Fruit fly (Drosophila melanogaster): ENCODE data around the gene CG7888.

CG7888 gene

dm6 chr3L:11031784-11032183 lies 22.1 kb upstream of the CG7888 start (continued):
- TF ChIP-seq CG9727 (GFP tag; optimal IDR thresholded peaks at IDR 0.05) = peak; percentile 38
- TF ChIP-seq vvl (GFP tag; IDR thresholded peaks at IDR 0.05) = no peak
- TF ChIP-seq Trl (optimal IDR thresholded peaks at IDR 0.05) = no peak
- no peak for TF ChIP-seq Trl (GFP tag; optimal IDR thresholded peaks at IDR 0.05)
- TF ChIP-seq slou (GFP tag; optimal IDR thresholded peaks at IDR 0.05) = no peak
- TF ChIP-seq bigmax (GFP tag; optimal IDR thresholded peaks at IDR 0.05) = no peak
- no peak for TF ChIP-seq twi (tag; optimal IDR thresholded peaks at IDR 0.05)
- TF ChIP-seq Atf3 (GFP tag; optimal IDR thresholded peaks at IDR 0.05) = no peak
- TF ChIP-seq CG18262 (tag; optimal IDR thresholded peaks at IDR 0.05) = peak; percentile 52
- peak; percentile 2 for TF ChIP-seq CG15601 (tag; optimal IDR thresholded peaks at IDR 0.05)
- no peak for TF ChIP-seq emc (GFP tag; optimal IDR thresholded peaks at IDR 0.05)
- peak; percentile 48 for TF ChIP-seq CG31441 (GFP tag; IDR thresholded peaks at IDR 0.05)
- no peak for TF ChIP-seq pho (GFP tag; optimal IDR thresholded peaks at IDR 0.05)
- TF ChIP-seq NK7.1 (GFP tag; optimal IDR thresholded peaks at IDR 0.05) = no peak
- no peak for TF ChIP-seq CG34224 (GFP tag; IDR thresholded peaks at IDR 0.05; ENCODE audit: partially characterized antibody)
- TF ChIP-seq dmrt99B (tag; optimal IDR thresholded peaks at IDR 0.05) = no peak
- TF ChIP-seq CG7745 (tag; optimal IDR thresholded peaks at IDR 0.05) = no peak
- TF ChIP-seq CG14667 (GFP tag; IDR thresholded peaks at IDR 0.05) = no peak
- no peak for TF ChIP-seq Usf (GFP tag; optimal IDR thresholded peaks at IDR 0.05)
- TF ChIP-seq toy (GFP tag; IDR thresholded peaks at IDR 0.05) = no peak
- TF ChIP-seq CG11696 (GFP tag; IDR thresholded peaks at IDR 0.05) = no peak
- TF ChIP-seq Mrtf (GFP tag; IDR thresholded peaks at IDR 0.05) = no peak
- TF ChIP-seq CG43689 (GFP tag; IDR thresholded peaks at IDR 0.05) = no peak
- no peak for TF ChIP-seq CG15479 (GFP tag; optimal IDR thresholded peaks at IDR 0.05)
- peak; percentile 43 for TF ChIP-seq sens (GFP tag)
- no peak for TF ChIP-seq CrebB (tag; optimal IDR thresholded peaks at IDR 0.05)
- TF ChIP-seq CG31224 (GFP tag; IDR thresholded peaks at IDR 0.05) = no peak
- no peak for TF ChIP-seq odd (GFP tag; optimal IDR thresholded peaks at IDR 0.05)
- no peak for TF ChIP-seq wdn (GFP tag; IDR thresholded peaks at IDR 0.05)
- no peak for TF ChIP-seq CG1603 (tag; optimal IDR thresholded peaks at IDR 0.05)
- TF ChIP-seq esg (GFP tag; conservative IDR thresholded peaks at IDR 0.05) = no peak
- TF ChIP-seq CG13894 (tag; optimal IDR thresholded peaks at IDR 0.05) = no peak
- TF ChIP-seq CG6854 (GFP tag; optimal IDR thresholded peaks at IDR 0.05) = no peak
- no peak for TF ChIP-seq seq (GFP tag; IDR thresholded peaks at IDR 0.05)
- TF ChIP-seq Vsx1 (GFP tag; optimal IDR thresholded peaks at IDR 0.05) = no peak
- TF ChIP-seq CG18599 (GFP tag; optimal IDR thresholded peaks at IDR 0.05) = no peak
- TF ChIP-seq Hr51 (GFP tag; optimal IDR thresholded peaks at IDR 0.05) = no peak
- TF ChIP-seq Med (GFP tag) = no peak
- TF ChIP-seq CG4404 (GFP tag; IDR thresholded peaks at IDR 0.05) = peak; percentile 15; the same call in 1 of the 2 replicates
- TF ChIP-seq z (GFP tag; IDR thresholded peaks at IDR 0.05) = no peak
- TF ChIP-seq CG15269 (tag; optimal IDR thresholded peaks at IDR 0.05) = no peak
- TF ChIP-seq chm (GFP tag; IDR thresholded peaks at IDR 0.05) = no peak
- no peak for TF ChIP-seq CG10543 (GFP tag; optimal IDR thresholded peaks at IDR 0.05)
- TF ChIP-seq eve (GFP tag; optimal IDR thresholded peaks at IDR 0.05) = no peak
- TF ChIP-seq Dbx (GFP tag; IDR thresholded peaks at IDR 0.05) = no peak
- no peak for TF ChIP-seq ci (GFP tag; IDR thresholded peaks at IDR 0.05)
- peak; percentile 24 for TF ChIP-seq CG14710 (tag; optimal IDR thresholded peaks at IDR 0.05)
- TF ChIP-seq Fer2 (tag; optimal IDR thresholded peaks at IDR 0.05) = no peak
- TF ChIP-seq dimm (GFP tag; IDR thresholded peaks at IDR 0.05) = no peak

Data from whole organism, embryonic.